Fruit fly (Drosophila melanogaster) whole organism, adult: ENCODE results near the gene wit.

Experiments used
- CG11617 ChIP-seq: fragments of 200-800 bp; sonication (Bioruptor generic); optimal IDR thresholded peaks from 2 replicates; lab custom pipeline; 2017; ENCODE audit warnings: mild to moderate bottlenecking, missing biosample characterization, missing genetic modification reagents, missing genetic modification characterization
- CG12768 ChIP-seq: fragments of 200-800 bp; sonication (Bioruptor generic); optimal IDR thresholded peaks from 2 replicates; lab custom pipeline; 2017; ENCODE audit warnings: missing biosample characterization, missing genetic modification characterization, mild to moderate bottlenecking, moderate library complexity, missing genetic modification reagents
- CG14711 ChIP-seq: fragments of 200-800 bp; sonication (Bioruptor generic); optimal IDR thresholded peaks from 2 replicates; lab custom pipeline; 2018; ENCODE audit warnings: missing biosample characterization, mild to moderate bottlenecking, missing genetic modification characterization, moderate library complexity
- CG1620 ChIP-seq: fragments of 200-800 bp; sonication (Bioruptor generic); optimal IDR thresholded peaks from 2 replicates; lab custom pipeline; 2016; ENCODE audit warnings: missing biosample characterization, missing genetic modification characterization
- CG33017 ChIP-seq: fragments of 200-800 bp; sonication (Bioruptor generic); optimal IDR thresholded peaks from 2 replicates; lab custom pipeline; 2018; ENCODE audit warnings: missing biosample characterization, mild to moderate bottlenecking, missing genetic modification characterization, moderate library complexity
- CG5204 ChIP-seq: fragments of 200-800 bp; sonication (Bioruptor generic); optimal IDR thresholded peaks from 2 replicates; lab custom pipeline; 2016; ENCODE audit warnings: missing biosample characterization, missing genetic modification characterization
- CG7045 ChIP-seq: fragments of 200-800 bp; sonication (Bioruptor generic); optimal IDR thresholded peaks from 2 replicates; lab custom pipeline; 2017; ENCODE audit warnings: missing biosample characterization, mild to moderate bottlenecking, missing genetic modification characterization
- CG7101 ChIP-seq: fragments of 200-800 bp; sonication (Bioruptor generic); optimal IDR thresholded peaks from 2 replicates; lab custom pipeline; 2018; ENCODE audit warnings: missing biosample characterization, mild to moderate bottlenecking, missing genetic modification characterization, moderate library complexity
- Clk ChIP-seq: fragments of 200-800 bp; sonication (Bioruptor generic); optimal IDR thresholded peaks from 2 replicates; lab custom pipeline; 2017; ENCODE audit warnings: missing biosample characterization, missing genetic modification characterization
- Crg-1 ChIP-seq: fragments of 200-800 bp; sonication (Bioruptor generic); optimal IDR thresholded peaks from 2 replicates; lab custom pipeline; 2016; ENCODE audit warnings: missing biosample characterization, missing genetic modification characterization
- Hr96 ChIP-seq: fragments of 200-800 bp; sonication (Bioruptor generic); optimal IDR thresholded peaks from 2 replicates; lab custom pipeline; 2016; ENCODE audit warnings: missing biosample characterization, missing genetic modification characterization
- Mnt ChIP-seq: fragments of 200-800 bp; sonication (Bioruptor generic); optimal IDR thresholded peaks from 2 replicates; lab custom pipeline; 2016; ENCODE audit warnings: missing biosample characterization, mild to moderate bottlenecking, missing genetic modification characterization
- bab1 ChIP-seq: fragments of 200-800 bp; sonication (Bioruptor generic); optimal IDR thresholded peaks from 3 replicates; lab custom pipeline; 2019; ENCODE audit warnings: missing biosample characterization, mild to moderate bottlenecking, missing genetic modification characterization, moderate library complexity
- cic ChIP-seq: fragments of 200-800 bp; sonication (Bioruptor generic); optimal IDR thresholded peaks from 2 replicates; lab custom pipeline; 2017; ENCODE audit warnings: missing biosample characterization, mild to moderate bottlenecking, missing genetic modification characterization, moderate library complexity
- cnc ChIP-seq, 2 experiments: fragments of >200 bp; optimal IDR thresholded peaks; 2 replicates each; lab custom pipeline; 2017
- kay ChIP-seq: fragments of 200-800 bp; sonication (Bioruptor generic); peaks from one replicate; lab custom pipeline; 2016; ENCODE audit warnings: missing biosample characterization, missing genetic modification characterization, borderline replicate concordance
- ovo ChIP-seq: fragments of 200-800 bp; sonication (Bioruptor generic); optimal IDR thresholded peaks from 2 replicates; lab custom pipeline; 2016; ENCODE audit warnings: missing biosample characterization, missing genetic modification characterization
- pad ChIP-seq: fragments of 200-800 bp; sonication (Bioruptor generic); optimal IDR thresholded peaks from 3 replicates; lab custom pipeline; 2017; ENCODE audit warnings: missing biosample characterization, missing genetic modification characterization, mild to moderate bottlenecking, moderate library complexity, missing genetic modification reagents
- tj ChIP-seq: fragments of 200-800 bp; sonication (Bioruptor generic); optimal IDR thresholded peaks from 3 replicates; lab custom pipeline; 2017; ENCODE audit warnings: missing biosample characterization, mild to moderate bottlenecking, missing genetic modification characterization, moderate library complexity
- toe ChIP-seq: fragments of 200-800 bp; sonication (Bioruptor generic); optimal IDR thresholded peaks from 2 replicates; lab custom pipeline; 2016; ENCODE audit warnings: missing biosample characterization, missing genetic modification characterization

The wit gene

dm6 chr3L:4081243-4081642 is 9.7 kb upstream of the wit start:
- TF ChIP-seq CG1620 (GFP tag; lab: Kevin White, UChicago) (no peak), CG7101 (no peak), Hr96 (GFP tag; lab: Kevin White, UChicago) (no peak), CG11617 (GFP tag; lab: Kevin White, UChicago) (no peak), ovo (no peak), CG7045 (GFP tag; lab: Kevin White, UChicago) (no peak), kay (GFP tag; lab: Kevin White, UChicago) (no peak), CG12768 (GFP tag; lab: Kevin White, UChicago) (no peak), bab1 (no peak), Mnt (no peak), Clk (no peak), toe (GFP tag; lab: Kevin White, UChicago) (no peak), CG14711 (no peak), pad (GFP tag; lab: Kevin White, UChicago) (no peak), cic (no peak), Crg-1 (GFP tag; lab: Kevin White, UChicago) (no peak), CG5204 (GFP tag; lab: Kevin White, UChicago) (no peak)

DNA sequence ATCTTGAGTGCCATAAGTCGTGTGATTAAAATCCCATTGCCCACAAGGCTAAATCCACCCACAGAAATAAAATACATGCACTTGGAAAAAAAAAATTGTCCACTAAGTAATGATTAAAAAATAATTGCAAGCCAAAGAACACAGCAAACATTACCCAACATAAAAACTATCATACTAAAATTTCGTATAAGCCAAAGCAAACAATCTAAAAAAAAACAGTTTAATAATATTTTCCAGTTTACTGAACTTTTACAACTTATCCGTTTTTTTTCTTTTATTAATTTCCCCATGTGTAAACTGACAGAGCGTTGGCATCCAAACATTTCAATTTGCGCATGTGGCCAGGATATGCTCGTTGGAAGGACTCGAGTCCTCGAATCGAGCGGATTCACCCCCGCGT is 8.8 kb upstream of the wit start:
- TF ChIP-seq kay (GFP tag; lab: Kevin White, UChicago): no peak
- TF ChIP-seq pad (GFP tag; lab: Kevin White, UChicago): no peak
- no peak for TF ChIP-seq toe (GFP tag; lab: Kevin White, UChicago)
- no peak for TF ChIP-seq tj (GFP tag; lab: Kevin White, UChicago)
- TF ChIP-seq CG7045 (GFP tag; lab: Kevin White, UChicago): no peak
- TF ChIP-seq CG1620 (GFP tag; lab: Kevin White, UChicago): no peak
- no peak for TF ChIP-seq cic
- no peak for TF ChIP-seq Hr96 (GFP tag; lab: Kevin White, UChicago)
- no peak for TF ChIP-seq CG5204 (GFP tag; lab: Kevin White, UChicago)
- no peak for TF ChIP-seq cnc (optimal IDR thresholded peaks at IDR 0.05; lab: Kevin White, UChicago)
- no peak for TF ChIP-seq CG14711
- no peak for TF ChIP-seq bab1
- TF ChIP-seq CG7101: no peak
- no peak for TF ChIP-seq CG11617 (GFP tag; lab: Kevin White, UChicago)
- TF ChIP-seq CG12768 (GFP tag; lab: Kevin White, UChicago): no peak
- TF ChIP-seq Crg-1 (GFP tag; lab: Kevin White, UChicago): no peak
- TF ChIP-seq CG33017: no peak
- TF ChIP-seq ovo: no peak
- TF ChIP-seq Clk: no peak
- TF ChIP-seq Mnt: no peak

dm6 chr3L:4076907-4077306 is 5.4 kb upstream of the wit start:
- TF ChIP-seq Hr96 (GFP tag; lab: Kevin White, UChicago) (no peak), bab1 (no peak), toe (GFP tag; lab: Kevin White, UChicago) (no peak)

DNA sequence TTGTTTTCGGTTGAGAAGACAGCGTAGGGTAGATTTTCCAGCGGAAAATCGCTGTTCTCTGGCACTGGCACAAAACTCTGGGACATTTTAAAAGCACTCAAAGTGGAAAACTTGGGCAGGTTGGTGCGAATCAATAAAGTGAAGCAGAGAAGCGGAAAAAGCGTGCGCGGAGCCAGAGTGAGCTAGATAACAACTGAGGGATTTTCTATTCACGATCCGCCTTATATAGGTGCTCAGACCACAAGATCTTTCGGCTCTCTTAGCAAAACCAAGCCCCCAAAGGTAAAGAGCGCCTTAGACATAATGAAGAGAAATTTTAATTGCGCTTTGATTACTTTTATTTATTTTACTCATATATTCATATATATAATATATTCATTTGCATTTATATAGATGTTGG is 2.2 kb upstream of the wit start, which contains the start of gene Faa:
Gene Faa, minus strand, starts transcription at position 200 of the 400 bp plus-strand sequence.
- TF ChIP-seq CG7101 (no peak), Clk (no peak), CG14711 (no peak), ovo (no peak), tj (GFP tag; lab: Kevin White, UChicago) (no peak), toe (GFP tag; lab: Kevin White, UChicago) (no peak), Crg-1 (GFP tag; lab: Kevin White, UChicago) (no peak), kay (GFP tag; lab: Kevin White, UChicago) (no peak), pad (GFP tag; lab: Kevin White, UChicago) (no peak), CG1620 (GFP tag; lab: Kevin White, UChicago) (no peak), cic (no peak), Mnt (no peak), CG5204 (GFP tag; lab: Kevin White, UChicago) (no peak), cnc (optimal IDR thresholded peaks at IDR 0.05; lab: Kevin White, UChicago) (no peak), CG12768 (GFP tag; lab: Kevin White, UChicago) (no peak), Hr96 (GFP tag; lab: Kevin White, UChicago) (no peak), CG33017 (no peak), bab1 (no peak), CG11617 (GFP tag; lab: Kevin White, UChicago) (no peak)

- TF ChIP-seq cic (no peak), tj (GFP tag; lab: Kevin White, UChicago) (no peak), CG11617 (GFP tag; lab: Kevin White, UChicago) (no peak), bab1 (no peak), cnc (optimal IDR thresholded peaks at IDR 0.05; lab: Kevin White, UChicago) (no peak), CG7045 (GFP tag; lab: Kevin White, UChicago) (no peak), Clk (no peak), Mnt (no peak), CG14711 (no peak), CG5204 (GFP tag; lab: Kevin White, UChicago) (no peak), CG12768 (GFP tag; lab: Kevin White, UChicago) (no peak), Crg-1 (GFP tag; lab: Kevin White, UChicago) (no peak), CG33017 (no peak), CG1620 (GFP tag; lab: Kevin White, UChicago) (no peak), toe (GFP tag; lab: Kevin White, UChicago) (no peak), ovo (no peak), pad (GFP tag; lab: Kevin White, UChicago) (no peak), Hr96 (GFP tag; lab: Kevin White, UChicago) (no peak), kay (GFP tag; lab: Kevin White, UChicago) (no peak)
These were observed 1.2 kb upstream of the wit start for dm6 chr3L:4072717-4073116.

DNA sequence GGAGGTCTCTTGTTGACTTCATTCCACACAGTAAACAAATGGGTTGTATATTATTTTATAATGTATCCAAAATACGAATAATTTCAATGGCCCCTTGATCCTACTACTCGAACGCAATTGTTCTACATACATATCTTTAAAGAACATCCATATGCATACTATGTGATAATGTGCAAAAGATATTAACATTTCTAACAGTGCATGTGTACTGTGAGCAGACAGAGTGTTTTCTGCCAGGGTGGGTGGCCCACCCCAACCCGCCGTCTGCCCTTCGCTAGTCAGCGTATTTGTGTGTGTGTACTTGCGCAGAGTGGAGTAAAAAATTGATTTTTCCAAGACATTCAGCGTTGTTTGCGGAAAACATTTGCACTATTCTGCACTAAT is 529 bp downstream of the wit start:
- no peak for TF ChIP-seq cic
- TF ChIP-seq ovo: no peak
- TF ChIP-seq CG33017: peak; percentile 22
- TF ChIP-seq bab1: no peak
- TF ChIP-seq Clk: peak; percentile 41
- peak; percentile 72 for TF ChIP-seq toe (GFP tag; lab: Kevin White, UChicago)
- TF ChIP-seq kay (GFP tag; lab: Kevin White, UChicago): no peak
- no peak for TF ChIP-seq pad (GFP tag; lab: Kevin White, UChicago)
- TF ChIP-seq CG14711: peak; percentile 72
- peak; percentile 10 for TF ChIP-seq CG11617 (GFP tag; lab: Kevin White, UChicago)
- peak; percentile 82 for TF ChIP-seq CG5204 (GFP tag; lab: Kevin White, UChicago)
- peak; percentile 1 for TF ChIP-seq Crg-1 (GFP tag; lab: Kevin White, UChicago)
- TF ChIP-seq CG7045 (GFP tag; lab: Kevin White, UChicago): peak; percentile 66
- TF ChIP-seq Hr96 (GFP tag; lab: Kevin White, UChicago): no peak
- peak; percentile 43 for TF ChIP-seq CG12768 (GFP tag; lab: Kevin White, UChicago)
- no peak for TF ChIP-seq Mnt
- no peak for TF ChIP-seq cnc (optimal IDR thresholded peaks at IDR 0.05; lab: Kevin White, UChicago)
- no peak for TF ChIP-seq tj (GFP tag; lab: Kevin White, UChicago)
- TF ChIP-seq CG7101: peak; percentile 52
- peak; percentile 9 for TF ChIP-seq CG1620 (GFP tag; lab: Kevin White, UChicago)
